Worm (Caenorhabditis elegans) whole organism, young adult: ENCODE measurements around the gene M05D6.2.
A peak's percentile ranks its signal among the peaks of the same experiment; 100 is the strongest.

Experiments
- B0035.1 ChIP-seq: sonication (generic microtip); optimal IDR thresholded peaks from 2 replicates; lab custom pipeline; 2016; ENCODE audit warnings: missing genetic modification characterization, mild to moderate bottlenecking, missing compliant biosample characterization, missing genotype, missing genetic modification reagents
- B0336.3 ChIP-seq: fragments of 200-800 bp; sonication (Bioruptor generic); IDR thresholded peaks from 2 replicates; pipeline ENCODE4 v1.3.6; 2022; ENCODE audit warnings: missing genetic modification characterization, missing compliant biosample characterization
- C06A6.2 ChIP-seq: fragments of 200-800 bp; sonication (Bioruptor generic); conservative IDR thresholded peaks from 2 replicates; pipeline ENCODE4 v1.3.6; 2022; ENCODE audit warnings: missing genetic modification characterization, missing compliant biosample characterization
- F55B11.4 ChIP-seq: sonication (generic microtip); optimal IDR thresholded peaks from 2 replicates; lab custom pipeline; 2016; ENCODE audit warnings: missing compliant biosample characterization, missing genetic modification characterization, borderline replicate concordance; ENCODE audit not compliant: insufficient read depth
- T26A5.8 ChIP-seq: sonication (generic microtip); optimal IDR thresholded peaks from 2 replicates; lab custom pipeline; 2016; ENCODE audit warnings: missing genetic modification characterization, missing compliant biosample characterization
- Y79H2A.3 ChIP-seq: fragments of 200-800 bp; sonication (Bioruptor generic); conservative IDR thresholded peaks from 2 replicates; pipeline ENCODE4 v1.3.6; 2022; ENCODE audit warnings: missing genetic modification reagents, missing genetic modification characterization, missing compliant biosample characterization
- ZK185.1 ChIP-seq: sonication (generic microtip); optimal IDR thresholded peaks from 2 replicates; lab custom pipeline; 2016; ENCODE audit warnings: mild to moderate bottlenecking, missing genetic modification characterization, missing compliant biosample characterization; ENCODE audit not compliant: poor library complexity, severe bottlenecking
- attf-3 ChIP-seq: fragments of 200-800 bp; sonication (Bioruptor generic); conservative IDR thresholded peaks from 2 replicates; pipeline ENCODE4 v1.3.6; 2022; ENCODE audit warnings: missing genetic modification reagents, missing genetic modification characterization, missing compliant biosample characterization
- attf-6 ChIP-seq: fragments of 200-800 bp; sonication (Bioruptor generic); IDR thresholded peaks from 2 replicates; pipeline ENCODE4 v1.3.6; 2022; ENCODE audit warnings: missing genetic modification reagents, missing genetic modification characterization, missing compliant biosample characterization
- ceh-100 ChIP-seq: fragments of 200-800 bp; sonication (Bioruptor generic); IDR thresholded peaks from 2 replicates; pipeline ENCODE4 v1.3.6; 2022; ENCODE audit warnings: missing genetic modification reagents, missing genetic modification characterization, missing compliant biosample characterization
- hmg-1.2 ChIP-seq: fragments of 200-800 bp; sonication (Bioruptor generic); IDR thresholded peaks from 2 replicates; pipeline ENCODE4 v1.3.6; 2022; ENCODE audit warnings: missing genetic modification reagents, missing genetic modification characterization, missing compliant biosample characterization
- lin-26 ChIP-seq: fragments of 200-800 bp; sonication (Bioruptor generic); IDR thresholded peaks from 2 replicates; pipeline ENCODE4 v1.3.6; 2022; ENCODE audit warnings: missing genetic modification reagents, missing genetic modification characterization, missing compliant biosample characterization
- lsy-27 ChIP-seq: sonication (generic microtip); optimal IDR thresholded peaks from 2 replicates; lab custom pipeline; 2017; ENCODE audit warnings: missing genetic modification characterization, mild to moderate bottlenecking, missing compliant biosample characterization, antibody characterized with exemption, missing genotype, borderline replicate concordance; ENCODE audit not compliant: insufficient read depth
- madf-8 ChIP-seq: fragments of 200-800 bp; sonication (Bioruptor generic); conservative IDR thresholded peaks from 2 replicates; pipeline ENCODE4 v1.3.6; 2022; ENCODE audit warnings: missing genetic modification reagents, missing genetic modification characterization, missing compliant biosample characterization
- mes-4 ChIP-seq: sonication (generic microtip); optimal IDR thresholded peaks from 2 replicates; lab custom pipeline; 2016; ENCODE audit warnings: missing genotype, missing genetic modification characterization, missing compliant biosample characterization
- mxl-1 ChIP-seq: sonication (generic microtip); optimal IDR thresholded peaks from 2 replicates; lab custom pipeline; 2016; ENCODE audit warnings: missing genetic modification characterization, missing compliant biosample characterization
- nhr-27 ChIP-seq: fragments of 200-800 bp; sonication (Bioruptor generic); optimal IDR thresholded peaks from 2 replicates; lab custom pipeline; 2018; ENCODE audit warnings: mild to moderate bottlenecking, missing genetic modification characterization, moderate library complexity, missing compliant biosample characterization
- nhr-80 ChIP-seq: sonication (generic microtip); optimal IDR thresholded peaks from 2 replicates; lab custom pipeline; 2016; ENCODE audit warnings: missing genetic modification characterization, missing compliant biosample characterization
- pbrm-1 ChIP-seq: fragments of 200-800 bp; sonication (Bioruptor generic); IDR thresholded peaks from 2 replicates; pipeline ENCODE4 v1.3.6; 2022; ENCODE audit warnings: missing genetic modification reagents, missing genetic modification characterization, missing compliant biosample characterization
- rcor-1 ChIP-seq: fragments of 200-800 bp; sonication (Bioruptor generic); IDR thresholded peaks from 2 replicates; pipeline ENCODE4 v1.3.6; 2022; ENCODE audit warnings: missing genetic modification reagents, missing genetic modification characterization, missing compliant biosample characterization
- repo-1 ChIP-seq: sonication (generic microtip); optimal IDR thresholded peaks from 2 replicates; lab custom pipeline; 2017; ENCODE audit warnings: mild to moderate bottlenecking, missing genetic modification characterization, missing compliant biosample characterization
- snpc-1.1 ChIP-seq: sonication (generic microtip); optimal IDR thresholded peaks from 2 replicates; lab custom pipeline; 2017; ENCODE audit warnings: missing genetic modification characterization, mild to moderate bottlenecking, missing compliant biosample characterization, antibody characterized with exemption, moderate library complexity, missing genotype, missing genetic modification reagents; ENCODE audit not compliant: insufficient read depth
- snpc-1.3 ChIP-seq: sonication (generic microtip); optimal IDR thresholded peaks from 2 replicates; lab custom pipeline; 2017; ENCODE audit warnings: missing genetic modification characterization, mild to moderate bottlenecking, missing compliant biosample characterization, antibody characterized with exemption, moderate library complexity, missing genotype, missing genetic modification reagents; ENCODE audit not compliant: insufficient read depth
- snpc-3.4 ChIP-seq: sonication (generic microtip); optimal IDR thresholded peaks from 2 replicates; lab custom pipeline; 2017; ENCODE audit warnings: missing genetic modification characterization, mild to moderate bottlenecking, missing compliant biosample characterization, antibody characterized with exemption, moderate library complexity, missing genotype, missing genetic modification reagents
- snpc-4 ChIP-seq, 5 experiments: fragments of 150-350 bp in 1 of 5; sonication (generic microtip) in 4 of 5; optimal IDR thresholded peaks; 2 replicates each; lab custom pipeline; 2014 to 2018; ENCODE audit warnings: missing genetic modification characterization in 5 of 5, missing biosample characterization in 3 of 5, antibody characterized with exemption in 2 of 5, mild to moderate bottlenecking in 2 of 5, missing compliant biosample characterization in 2 of 5, missing genotype in 2 of 5, moderate library complexity in 2 of 5, missing genetic modification reagents in 1 of 5
- somi-1 ChIP-seq: fragments of 200-800 bp; sonication (Bioruptor generic); optimal IDR thresholded peaks from 2 replicates; lab custom pipeline; 2018; ENCODE audit warnings: mild to moderate bottlenecking, missing genetic modification characterization, missing compliant biosample characterization
- tbx-9 ChIP-seq: sonication (generic microtip); optimal IDR thresholded peaks from 2 replicates; lab custom pipeline; 2016; ENCODE audit warnings: borderline replicate concordance, missing genetic modification characterization, inconsistent platforms, missing compliant biosample characterization
- unc-62 ChIP-seq: fragments of 150-350 bp; optimal IDR thresholded peaks from 2 replicates; lab custom pipeline; 2014; ENCODE audit warnings: missing biosample characterization, missing genetic modification reagents, missing genetic modification characterization
- ztf-26 ChIP-seq: sonication (generic microtip); optimal IDR thresholded peaks from 2 replicates; lab custom pipeline; 2017; ENCODE audit warnings: missing genetic modification characterization, missing compliant biosample characterization

Gene M05D6.2

DNA sequence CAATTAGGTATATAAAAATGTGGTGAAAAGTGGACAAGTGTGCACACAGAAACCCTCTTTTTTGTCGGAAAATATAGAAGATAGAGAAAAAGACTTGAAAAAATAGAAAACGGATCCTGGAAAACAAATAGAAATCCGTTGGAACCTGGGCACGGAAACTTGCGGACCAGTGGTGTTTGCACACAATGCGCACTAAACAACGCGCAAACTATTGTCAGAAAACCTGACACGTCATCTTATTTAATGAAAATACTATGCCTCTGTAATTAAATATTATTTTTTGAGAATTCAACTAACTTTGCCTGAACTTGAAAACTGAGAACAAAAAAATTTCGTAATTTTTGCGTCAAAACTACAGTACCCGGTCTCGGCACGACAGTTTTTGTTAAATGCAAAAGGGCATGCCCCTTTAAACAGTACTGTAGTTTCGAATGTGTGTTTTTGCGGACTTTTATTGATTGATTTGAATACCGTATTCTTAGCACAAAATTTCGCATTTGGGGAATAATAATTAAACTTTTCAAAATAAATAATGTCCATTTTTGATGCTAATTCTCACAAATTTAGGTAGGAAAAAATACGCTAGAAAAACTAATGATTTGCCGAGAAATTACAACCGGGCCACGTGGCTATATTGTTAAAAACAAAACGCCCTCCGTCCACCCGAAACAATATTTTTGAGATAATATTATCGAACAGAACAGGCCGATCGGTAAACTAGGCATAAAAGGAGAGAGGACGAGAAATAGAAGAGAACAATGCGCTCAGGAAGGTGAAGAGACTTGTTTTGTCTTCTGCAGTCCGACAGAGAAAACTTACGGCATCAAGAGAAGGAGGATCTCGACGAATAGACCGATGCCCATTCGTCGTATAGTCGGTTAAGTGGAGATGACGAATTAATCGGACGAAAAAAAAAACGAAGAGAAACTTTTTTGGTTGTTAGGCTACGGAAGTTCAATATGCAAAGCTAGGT is 38.7 kb upstream of the M05D6.2 start (continued):
- TF ChIP-seq attf-3 (GFP tag; lab: Robert Waterston, UW) (no peak), snpc-3.4 (tag; lab: Kevin White, UChicago) (peak; percentile 38), somi-1 (no peak), snpc-1.1 (tag; lab: Kevin White, UChicago) (no peak), nhr-27 (tag; lab: Kevin White, UChicago) (no peak), rcor-1 (no peak), B0035.1 (tag; lab: Kevin White, UChicago) (no peak), B0336.3 (GFP tag; lab: Robert Waterston, UW) (no peak), madf-8 (GFP tag; lab: Robert Waterston, UW) (peak; percentile 64), repo-1 (tag; lab: Kevin White, UChicago) (no peak)
- TF ChIP-seq, all 124 proteins: peak for 17

- TF ChIP-seq lin-26 (GFP tag; lab: Robert Waterston, UW): no peak
- no peak for TF ChIP-seq tbx-9 (tag; lab: Kevin White, UChicago)
- no peak for TF ChIP-seq mxl-1
- TF ChIP-seq C06A6.2 (GFP tag; lab: Robert Waterston, UW): no peak
Measured at ce11 chrII:8431954-8432353, 36.0 kb upstream of the M05D6.2 start, which contains the start of gene acp-2. Gene acp-2 (minus strand): TSS chrII:8432054.

DNA sequence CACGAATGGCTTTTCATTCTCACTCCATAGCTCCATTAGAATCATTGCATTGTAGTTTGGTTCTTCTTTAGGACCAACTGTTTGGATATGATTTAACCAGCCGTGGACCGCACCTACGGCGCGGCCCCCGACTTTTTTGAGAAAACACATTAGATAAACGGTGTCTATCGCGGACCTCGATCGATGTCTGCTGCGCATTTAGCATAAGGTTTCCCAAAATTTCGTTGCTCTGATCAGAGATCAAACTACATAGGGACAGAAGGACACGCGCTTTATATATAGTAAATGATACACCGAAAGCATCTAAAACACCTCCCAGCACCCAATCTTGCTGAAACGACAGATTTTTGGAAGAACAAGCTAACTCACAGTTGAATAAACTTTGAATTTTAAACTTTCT is 35.0 kb upstream of the M05D6.2 start:
- peak; percentile 33 for TF ChIP-seq snpc-4 (GFP tag; optimal IDR thresholded peaks at IDR 0.05; lab: Kevin White, UChicago)
- peak in 2 of 4 experiments; percentile 55 to 85 for TF ChIP-seq snpc-4 (tag; optimal IDR thresholded peaks at IDR 0.05; lab: Kevin White, UChicago)
- TF ChIP-seq pbrm-1 (GFP tag; lab: Robert Waterston, UW): peak; percentile 61
- peak; percentile 51 for TF ChIP-seq snpc-1.1 (tag; lab: Kevin White, UChicago)
- TF ChIP-seq hmg-1.2 (GFP tag; lab: Robert Waterston, UW): peak; percentile 46
- 0 out of 2 replicates have a peak, but pooled peaks have one; percentile 67 for TF ChIP-seq attf-6

- TF ChIP-seq mes-4 (no peak), lsy-27 (tag; lab: Kevin White, UChicago) (no peak), snpc-1.3 (tag; lab: Kevin White, UChicago) (no peak), Y79H2A.3 (no peak), ZK185.1 (tag; lab: Kevin White, UChicago) (no peak), lin-26 (GFP tag; lab: Robert Waterston, UW) (no peak), ceh-100 (no peak), T26A5.8 (no peak), F55B11.4 (tag; lab: Kevin White, UChicago) (no peak), rcor-1 (no peak), unc-62 (GFP tag; lab: Kevin White, UChicago) (no peak), nhr-80 (tag; lab: Kevin White, UChicago) (no peak), ztf-26 (tag; lab: Kevin White, UChicago) (no peak)
Measured at ce11 chrII:8435005-8435404, 32.9 kb upstream of the M05D6.2 start, which contains the start of gene acp-4. Gene acp-4 (minus strand): TSS chrII:8435105.
